Fruit fly (Drosophila melanogaster): ENCODE data around the gene CG31760.
A peak's percentile ranks its signal among the peaks of the same experiment; 100 is the strongest.

The CG31760 gene

DNA sequence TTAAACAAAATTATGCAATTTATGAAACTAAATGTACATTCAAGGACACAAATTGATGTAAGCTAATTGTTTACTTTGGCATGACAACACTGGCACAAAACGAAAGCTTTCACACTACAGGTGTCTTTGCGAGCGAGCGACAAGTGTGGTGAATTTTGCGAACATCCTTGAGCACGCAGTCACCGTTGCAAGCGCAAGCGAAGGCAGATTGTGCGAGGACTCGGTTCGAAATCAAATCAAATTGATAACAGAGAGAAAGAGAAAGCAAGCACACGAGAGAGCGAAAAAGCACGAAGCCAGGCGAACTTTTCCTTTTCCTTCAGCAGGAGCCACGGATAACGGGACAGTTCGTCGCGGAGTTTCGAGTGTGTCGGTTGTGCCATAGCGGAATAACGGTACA lies at the start of gene CG31760:
TSS of gene CG31760 (plus strand) at position 342 of the 400 bp plus-strand sequence.
- TF ChIP-seq CG4496 (GFP tag; IDR thresholded peaks at IDR 0.05) (no peak), CG12605 (GFP tag; IDR thresholded peaks at IDR 0.05) (peak; percentile 72)

DNA sequence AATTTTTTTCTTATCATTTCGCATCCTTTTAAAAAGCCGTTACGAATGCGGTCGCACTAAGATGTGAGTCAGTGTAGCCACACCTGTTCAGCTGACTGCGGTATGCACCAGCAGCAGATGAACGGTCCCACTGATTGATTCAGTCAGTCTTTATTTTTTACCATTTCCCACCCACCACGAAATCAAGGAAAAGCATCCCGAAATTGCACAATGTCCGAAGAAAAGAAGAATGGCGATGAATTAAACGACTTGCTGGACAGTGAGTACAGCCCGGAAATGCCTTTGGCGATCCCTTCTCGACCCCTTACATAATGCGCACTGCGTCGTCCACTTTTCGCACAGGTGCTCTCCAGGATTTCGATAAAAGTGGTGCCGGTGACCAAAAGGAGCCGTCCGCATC lies 48.9 kb upstream of the CG31760 start:
- TF ChIP-seq EcR (GFP tag; optimal IDR thresholded peaks at IDR 0.05) (no peak), rn (GFP tag; IDR thresholded peaks at IDR 0.05) (no peak), CG32121 (GFP tag; IDR thresholded peaks at IDR 0.05) (no peak), CG10348 (GFP tag; IDR thresholded peaks at IDR 0.05) (no peak), CG13204 (GFP tag; optimal IDR thresholded peaks at IDR 0.05) (no peak), CG15710 (tag; optimal IDR thresholded peaks at IDR 0.05) (no peak), CG4496 (GFP tag; IDR thresholded peaks at IDR 0.05) (no peak), Pif1A (GFP tag; optimal IDR thresholded peaks at IDR 0.05) (no peak)

DNA sequence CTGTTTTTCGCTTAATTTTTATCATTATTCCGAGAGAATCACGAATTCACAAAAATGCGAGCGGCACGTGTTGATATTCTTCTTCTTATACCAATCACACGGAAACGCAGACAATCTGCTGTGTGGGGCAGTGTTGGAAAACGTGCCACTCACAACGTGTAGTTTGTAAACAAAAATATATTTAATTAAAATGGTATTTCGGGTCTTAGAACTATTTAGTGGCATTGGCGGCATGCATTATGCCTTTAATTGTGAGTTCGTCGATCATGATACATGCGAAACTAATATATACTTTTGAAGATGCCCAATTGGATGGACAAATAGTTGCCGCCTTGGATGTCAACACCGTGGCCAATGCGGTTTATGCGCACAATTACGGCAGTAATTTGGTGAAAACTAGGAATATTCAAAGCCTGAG lies 46.2 kb upstream of the CG31760 start, which contains the start of the genes CG6712 and Mt2:
TSS of gene CG6712 (minus strand) at position 116 of the 418 bp plus-strand sequence.
TSS of gene Mt2 (plus strand) at position 130 of the 418 bp plus-strand sequence.
- TF ChIP-seq CG8159 (tag; optimal IDR thresholded peaks at IDR 0.05) (no peak), CG12605 (GFP tag; IDR thresholded peaks at IDR 0.05) (no peak), rn (GFP tag; IDR thresholded peaks at IDR 0.05) (no peak), CG17806 (tag; optimal IDR thresholded peaks at IDR 0.05) (no peak), CG34367 (tag; optimal IDR thresholded peaks at IDR 0.05) (no peak), CG32121 (GFP tag; IDR thresholded peaks at IDR 0.05) (no peak), CG9948 (tag; optimal IDR thresholded peaks at IDR 0.05) (no peak), Pif1B (GFP tag; optimal IDR thresholded peaks at IDR 0.05) (no peak), Ets98B (GFP tag; IDR thresholded peaks at IDR 0.05) (no peak), CG4496 (GFP tag; IDR thresholded peaks at IDR 0.05) (no peak), D1 (tag; optimal IDR thresholded peaks at IDR 0.05) (no peak), gl (tag; optimal IDR thresholded peaks at IDR 0.05) (no peak), CG8301 (tag; optimal IDR thresholded peaks at IDR 0.05) (no peak), CG14655 (GFP tag; optimal IDR thresholded peaks at IDR 0.05) (no peak), CG15710 (tag; optimal IDR thresholded peaks at IDR 0.05) (no peak)

DNA sequence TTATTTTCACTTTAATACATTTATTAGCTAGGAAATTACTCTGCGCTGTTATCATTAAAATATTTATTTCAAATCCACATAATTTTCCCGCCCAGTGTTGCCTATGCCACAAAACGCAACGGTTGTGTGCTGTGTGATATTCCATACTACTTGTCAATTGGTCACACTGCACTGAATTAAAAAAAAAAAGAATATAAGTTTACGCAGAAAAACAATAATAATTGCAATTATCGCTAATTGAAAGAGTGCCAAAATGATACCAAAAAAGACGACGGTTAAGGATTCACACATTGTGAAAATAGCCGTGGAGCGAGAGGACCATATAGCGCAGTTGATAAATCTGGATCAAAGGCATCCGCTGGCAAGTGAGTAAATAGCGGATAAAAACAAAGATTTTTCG lies 44.9 kb upstream of the CG31760 start, which contains the start of gene Ced-12:
TSS of gene Ced-12 (plus strand) at position 141 of the 400 bp plus-strand sequence.
- no peak; the same call in 1 of the 2 replicates for TF ChIP-seq CG12605 (GFP tag; IDR thresholded peaks at IDR 0.05)
- TF ChIP-seq CG17806 (tag; optimal IDR thresholded peaks at IDR 0.05): no peak
- no peak for TF ChIP-seq fd96Ca (GFP tag; IDR thresholded peaks at IDR 0.05)
- TF ChIP-seq CG14655 (GFP tag; optimal IDR thresholded peaks at IDR 0.05): no peak
- no peak for TF ChIP-seq CG9948 (tag; optimal IDR thresholded peaks at IDR 0.05)
- TF ChIP-seq Pif1B (GFP tag; optimal IDR thresholded peaks at IDR 0.05): no peak
- TF ChIP-seq CG4496 (GFP tag; IDR thresholded peaks at IDR 0.05): peak; percentile 52; the same call in 1 of the 3 replicates
- 0 out of 2 replicates have a peak, but pooled peaks have one; percentile 16 for TF ChIP-seq rn (GFP tag; IDR thresholded peaks at IDR 0.05)
- TF ChIP-seq Pif1A (GFP tag; optimal IDR thresholded peaks at IDR 0.05): no peak
- no peak for TF ChIP-seq CG34367 (tag; optimal IDR thresholded peaks at IDR 0.05)
- TF ChIP-seq CG10348 (GFP tag; IDR thresholded peaks at IDR 0.05): no peak

DNA sequence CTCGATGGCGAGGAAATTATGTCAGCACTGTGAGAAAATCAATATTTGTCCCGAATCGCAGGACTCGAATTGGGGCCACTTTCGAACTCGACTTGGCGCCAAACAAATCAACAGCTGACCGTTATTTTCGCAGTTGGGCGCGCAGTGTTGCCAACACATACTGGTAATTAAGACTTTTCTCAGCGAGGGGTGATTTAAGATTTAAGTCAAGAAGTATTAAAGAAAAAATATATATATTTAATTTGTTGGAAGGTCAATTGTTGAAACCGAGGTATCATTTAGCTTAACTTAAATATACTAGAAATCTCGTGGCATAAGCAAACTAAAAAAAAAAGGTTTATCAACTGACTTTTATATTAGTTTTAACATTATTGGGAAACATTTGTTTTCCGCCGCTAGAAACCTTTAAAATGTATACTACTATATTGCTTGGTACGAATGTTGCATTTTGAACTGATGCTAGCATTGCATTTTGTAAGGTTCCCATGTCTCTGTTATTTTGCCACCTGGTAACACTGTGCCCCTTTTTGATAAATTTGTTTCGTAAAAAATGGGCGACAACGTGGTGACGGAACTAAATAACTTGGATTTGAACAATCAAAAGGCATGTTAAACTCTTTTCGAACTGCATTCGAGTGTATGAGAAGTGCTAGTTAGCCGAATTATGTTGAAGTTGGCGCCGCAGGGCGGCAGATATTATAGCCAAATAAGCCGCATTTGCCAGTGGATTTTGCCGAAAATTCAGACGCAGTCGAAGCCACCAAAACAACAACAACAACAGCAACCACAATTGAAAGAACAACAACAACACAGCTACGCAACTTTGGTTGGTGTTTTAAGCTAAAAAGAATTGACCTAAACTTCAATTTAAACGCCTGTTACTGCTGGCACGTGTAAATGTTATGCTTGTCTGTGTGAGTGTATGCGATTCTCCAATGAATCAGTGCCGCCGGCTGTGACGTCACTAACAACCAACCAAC lies 39.1 kb upstream of the CG31760 start, which contains the start of the genes Patsas and ThrRS:
TSS of gene Patsas (minus strand) at position 55 of the 980 bp plus-strand sequence.
TSS of gene ThrRS (plus strand) at position 521 of the 980 bp plus-strand sequence.
- TF ChIP-seq CG32121 (GFP tag; IDR thresholded peaks at IDR 0.05) (peak; percentile 80; the same call in 1 of the 2 replicates), CG8301 (tag; optimal IDR thresholded peaks at IDR 0.05) (peak; percentile 73), CG12605 (GFP tag; IDR thresholded peaks at IDR 0.05) (peak; percentile 71), CG34367 (tag; optimal IDR thresholded peaks at IDR 0.05) (peak; percentile 74), CG9948 (tag; optimal IDR thresholded peaks at IDR 0.05) (peak; percentile 80), rn (GFP tag; IDR thresholded peaks at IDR 0.05) (peak; percentile 65), CG4496 (GFP tag; IDR thresholded peaks at IDR 0.05) (peak; percentile 92), fd96Ca (GFP tag; IDR thresholded peaks at IDR 0.05) (peak; percentile 38; the same call in 2 of the 3 replicates), EcR (GFP tag; optimal IDR thresholded peaks at IDR 0.05) (no peak), CG17806 (tag; optimal IDR thresholded peaks at IDR 0.05) (peak; percentile 81), CG10348 (GFP tag; IDR thresholded peaks at IDR 0.05) (peak; percentile 60), CG14655 (GFP tag; optimal IDR thresholded peaks at IDR 0.05) (no peak), CG8159 (tag; optimal IDR thresholded peaks at IDR 0.05) (peak; percentile 82), gl (tag; optimal IDR thresholded peaks at IDR 0.05) (no peak), Ets98B (GFP tag; IDR thresholded peaks at IDR 0.05) (peak; percentile 87), Pif1B (GFP tag; optimal IDR thresholded peaks at IDR 0.05) (no peak), CG15710 (tag; optimal IDR thresholded peaks at IDR 0.05) (peak; percentile 80), Snoo (tag; optimal IDR thresholded peaks at IDR 0.05) (peak; percentile 76), CG13204 (GFP tag; optimal IDR thresholded peaks at IDR 0.05) (no peak), Pif1A (GFP tag; optimal IDR thresholded peaks at IDR 0.05) (no peak), D1 (tag; optimal IDR thresholded peaks at IDR 0.05) (no peak)

DNA sequence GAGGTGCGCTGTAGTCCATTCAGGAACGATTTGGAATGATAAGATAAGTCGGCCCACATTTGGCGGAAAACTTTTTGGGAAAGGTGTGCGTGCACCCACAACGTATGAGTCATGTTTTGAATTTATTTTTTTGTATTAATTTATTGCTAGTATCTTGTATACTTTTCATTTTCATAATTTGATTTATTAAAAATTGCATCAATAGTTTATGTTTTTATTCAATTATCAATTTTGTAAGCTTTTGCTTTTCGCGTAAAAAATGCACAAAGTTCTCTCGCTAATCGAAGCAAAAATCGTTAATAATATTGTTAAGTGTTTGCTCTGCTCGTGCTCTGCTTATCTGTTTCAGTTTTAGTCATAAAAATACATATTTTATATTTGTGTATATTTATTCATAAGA lies 35.5 kb upstream of the CG31760 start:
- TF ChIP-seq rn (GFP tag; IDR thresholded peaks at IDR 0.05) (no peak), D1 (tag; optimal IDR thresholded peaks at IDR 0.05) (no peak), fd96Ca (GFP tag; IDR thresholded peaks at IDR 0.05) (no peak), CG13204 (GFP tag; optimal IDR thresholded peaks at IDR 0.05) (no peak), CG8301 (tag; optimal IDR thresholded peaks at IDR 0.05) (no peak), CG14655 (GFP tag; optimal IDR thresholded peaks at IDR 0.05) (no peak), CG10348 (GFP tag; IDR thresholded peaks at IDR 0.05) (no peak)
